Fruit fly (Drosophila melanogaster): Measurements from ENCODE around the gene shtd.

The shtd gene

dm6 chrX:15496651-15497409 lies 34.6 kb upstream of the shtd start (continued):
- TF ChIP-seq CG12299 (tag; optimal IDR thresholded peaks at IDR 0.05) (no peak), onecut (GFP tag; IDR thresholded peaks at IDR 0.05) (no peak), Nf-YB (GFP tag; optimal IDR thresholded peaks at IDR 0.05) (no peak), vnd (GFP tag; IDR thresholded peaks at IDR 0.05; ENCODE audit: partially characterized antibody) (no peak), chinmo (GFP tag; IDR thresholded peaks at IDR 0.05; ENCODE audit: partially characterized antibody) (0 out of 4 replicates have a peak, but pooled peaks have one; percentile 49), lab (GFP tag; optimal IDR thresholded peaks at IDR 0.05) (peak; percentile 31), CG4360 (GFP tag; IDR thresholded peaks at IDR 0.05) (no peak), seq (GFP tag; IDR thresholded peaks at IDR 0.05) (no peak), ken (GFP tag; IDR thresholded peaks at IDR 0.05) (no peak), CG11560 (tag; IDR thresholded peaks at IDR 0.05) (no peak), amos (GFP tag; IDR thresholded peaks at IDR 0.05; ENCODE audit: partially characterized antibody) (no peak), CG9932 (GFP tag; IDR thresholded peaks at IDR 0.05) (no peak), abd-A (tag; optimal IDR thresholded peaks at IDR 0.05) (no peak), exex (tag; optimal IDR thresholded peaks at IDR 0.05) (peak; percentile 59), Sox100B (GFP tag; optimal IDR thresholded peaks at IDR 0.05) (no peak), row (GFP tag; IDR thresholded peaks at IDR 0.05) (no peak), Awh (GFP tag; IDR thresholded peaks at IDR 0.05) (no peak), CG30403 (GFP tag; optimal IDR thresholded peaks at IDR 0.05) (no peak), pan (optimal IDR thresholded peaks at IDR 0.05) (no peak), pan (GFP tag; optimal IDR thresholded peaks at IDR 0.05 in 1 of 2, IDR thresholded peaks at IDR 0.05 in 1 of 2) (no peak), kni (GFP tag; optimal IDR thresholded peaks at IDR 0.05) (peak; percentile 9), CG11398 (GFP tag; optimal IDR thresholded peaks at IDR 0.05) (no peak), gsb (GFP tag; IDR thresholded peaks at IDR 0.05) (no peak), CG1647 (GFP tag; optimal IDR thresholded peaks at IDR 0.05) (no peak), Oaz (GFP tag; IDR thresholded peaks at IDR 0.05) (no peak), mirr (GFP tag; optimal IDR thresholded peaks at IDR 0.05) (peak; percentile 42), pho (GFP tag; optimal IDR thresholded peaks at IDR 0.05) (no peak), CG8290 (GFP tag; optimal IDR thresholded peaks at IDR 0.05) (no peak), CG8290 (tag; optimal IDR thresholded peaks at IDR 0.05) (peak in 1 of 2 experiments; percentile 15), eyg (GFP tag; optimal IDR thresholded peaks at IDR 0.05) (no peak), CG18011 (GFP tag; optimal IDR thresholded peaks at IDR 0.05) (no peak), Hmr (GFP tag; optimal IDR thresholded peaks at IDR 0.05) (no peak), trh (GFP tag; optimal IDR thresholded peaks at IDR 0.05) (no peak), schlank (tag; optimal IDR thresholded peaks at IDR 0.05) (no peak), GATAe (GFP tag; conservative IDR thresholded peaks at IDR 0.05) (peak; percentile 55; the same call in 1 of the 2 replicates), CG14014 (GFP tag; IDR thresholded peaks at IDR 0.05) (no peak), Dip2 (GFP tag; IDR thresholded peaks at IDR 0.05) (no peak), Fer1 (GFP tag; optimal IDR thresholded peaks at IDR 0.05) (no peak), CG8089 (GFP tag; optimal IDR thresholded peaks at IDR 0.05) (no peak), az2 (GFP tag; optimal IDR thresholded peaks at IDR 0.05) (no peak), CHES-1-like (GFP tag; optimal IDR thresholded peaks at IDR 0.05) (no peak), sug (tag; optimal IDR thresholded peaks at IDR 0.05) (peak; percentile 44), NK7.1 (GFP tag; optimal IDR thresholded peaks at IDR 0.05) (no peak), CG2678 (tag; optimal IDR thresholded peaks at IDR 0.05) (peak; percentile 0), jumu (GFP tag; optimal IDR thresholded peaks at IDR 0.05) (no peak), CG2712 (tag; optimal IDR thresholded peaks at IDR 0.05) (no peak), CG13894 (tag; optimal IDR thresholded peaks at IDR 0.05) (no peak), CG4424 (GFP tag; optimal IDR thresholded peaks at IDR 0.05) (no peak), corto (GFP tag; optimal IDR thresholded peaks at IDR 0.05) (no peak), HLHmδ (GFP tag; optimal IDR thresholded peaks at IDR 0.05) (no peak), twi (tag; optimal IDR thresholded peaks at IDR 0.05) (peak; percentile 24)

All from whole organism, embryonic.